Worm (Caenorhabditis elegans) whole organism, midembryonic: ENCODE results near the gene spig-1.

Source experiments
- ref-1 ChIP-seq: fragments of 200-800 bp; sonication (Bioruptor generic); conservative IDR thresholded peaks from 2 replicates; pipeline ENCODE4 v1.3.6; 2022; ENCODE audit warnings: missing genetic modification reagents, missing genetic modification characterization, missing compliant biosample characterization
- ztf-23 ChIP-seq: fragments of 200-800 bp; sonication (Bioruptor generic); IDR thresholded peaks from 2 replicates; pipeline ENCODE4 v1.3.6; 2022; ENCODE audit warnings: missing genetic modification reagents, missing genetic modification characterization, missing compliant biosample characterization
- ztf-29 ChIP-seq: fragments of 200-800 bp; sonication (Bioruptor generic); IDR thresholded peaks from 2 replicates; pipeline ENCODE4 v1.3.6; 2022; ENCODE audit warnings: missing genetic modification reagents, missing genetic modification characterization, missing compliant biosample characterization

ce11 chrV:7012617-7013016 is 38.9 kb upstream of the spig-1 start, which contains the start of gene srw-127:
- no peak for TF ChIP-seq ztf-29
- no peak for TF ChIP-seq ztf-23 (GFP tag; lab: Robert Waterston, UW)
- TF ChIP-seq ref-1 (GFP tag; lab: Robert Waterston, UW), result no peak
